Worm (Caenorhabditis elegans): Measurements from ENCODE around the gene str-199.

str-199 gene

ce11 chrV:17220345-17220744 lies 30.0 kb upstream of the str-199 start, which contains the start of gene srh-109:
srh-109 (minus strand) TSS chrV:17220445.
- TF ChIP-seq ets-7 (tag; optimal IDR thresholded peaks at IDR 0.05) (no peak), tbx-37 (GFP tag; conservative IDR thresholded peaks at IDR 0.05) (no peak), ceh-36 (tag; optimal IDR thresholded peaks at IDR 0.05) (no peak), B0310.2 (tag; optimal IDR thresholded peaks at IDR 0.05) (no peak), F13C5.2 (tag; optimal IDR thresholded peaks at IDR 0.05) (no peak), hnd-1 (tag; optimal IDR thresholded peaks at IDR 0.05) (no peak)

- no peak for TF ChIP-seq tbx-11 (GFP tag; IDR thresholded peaks at IDR 0.05)
- TF ChIP-seq tra-4 (tag; optimal IDR thresholded peaks at IDR 0.05): no peak
- TF ChIP-seq ceh-36 (tag; optimal IDR thresholded peaks at IDR 0.05): no peak
- TF ChIP-seq B0310.2 (tag; optimal IDR thresholded peaks at IDR 0.05): no peak
- no peak for TF ChIP-seq hmbx-1 (tag; optimal IDR thresholded peaks at IDR 0.05)
- no peak for TF ChIP-seq ets-7 (tag; optimal IDR thresholded peaks at IDR 0.05)
- no peak for TF ChIP-seq ama-1 (optimal IDR thresholded peaks at IDR 0.05)
- no peak for TF ChIP-seq F13C5.2 (tag; optimal IDR thresholded peaks at IDR 0.05)
- TF ChIP-seq hnd-1 (tag; optimal IDR thresholded peaks at IDR 0.05): no peak
- TF ChIP-seq sea-1 (GFP tag; conservative IDR thresholded peaks at IDR 0.05): no peak
- no peak for TF ChIP-seq tbx-37 (GFP tag; conservative IDR thresholded peaks at IDR 0.05)
- no peak for TF ChIP-seq flt-1 (GFP tag; IDR thresholded peaks at IDR 0.05)
- no peak for TF ChIP-seq aly-1 (tag; optimal IDR thresholded peaks at IDR 0.05)
- TF ChIP-seq pes-1 (GFP tag; IDR thresholded peaks at IDR 0.05): no peak
- TF ChIP-seq hmg-4 (GFP tag; optimal IDR thresholded peaks at IDR 0.05): no peak
- no peak for TF ChIP-seq ceh-13 (GFP tag; optimal IDR thresholded peaks at IDR 0.05)
- TF ChIP-seq scrt-1 (GFP tag; IDR thresholded peaks at IDR 0.05): no peak
Observed at ce11 chrV:17217690-17218089, 27.4 kb upstream of the str-199 start, which contains the start of gene srbc-62. srbc-62 (plus strand) TSS chrV:17217990.

- TF ChIP-seq hmg-4 (GFP tag; optimal IDR thresholded peaks at IDR 0.05) (no peak), B0310.2 (tag; optimal IDR thresholded peaks at IDR 0.05) (no peak), hmbx-1 (tag; optimal IDR thresholded peaks at IDR 0.05) (no peak), scrt-1 (GFP tag; IDR thresholded peaks at IDR 0.05) (no peak), pes-1 (GFP tag; IDR thresholded peaks at IDR 0.05) (no peak)
Observed at ce11 chrV:17215602-17216001, 25.3 kb upstream of the str-199 start.

- TF ChIP-seq tbx-11 (GFP tag; IDR thresholded peaks at IDR 0.05) (no peak), hmg-4 (GFP tag; optimal IDR thresholded peaks at IDR 0.05) (no peak), aly-1 (tag; optimal IDR thresholded peaks at IDR 0.05) (no peak), scrt-1 (GFP tag; IDR thresholded peaks at IDR 0.05) (no peak), F13C5.2 (tag; optimal IDR thresholded peaks at IDR 0.05) (no peak), ama-1 (optimal IDR thresholded peaks at IDR 0.05) (no peak)
Observed at ce11 chrV:17212743-17213142, 22.4 kb upstream of the str-199 start, which contains the start of gene srh-113. srh-113 (plus strand) TSS chrV:17213043.

ce11 chrV:17211989-17212731 lies 21.9 kb upstream of the str-199 start, which contains the start of gene srh-236:
srh-236 (minus strand) TSS chrV:17212039.
- TF ChIP-seq ceh-36 (tag; optimal IDR thresholded peaks at IDR 0.05): no peak
- TF ChIP-seq ets-7 (tag; optimal IDR thresholded peaks at IDR 0.05): no peak
- no peak for TF ChIP-seq sea-1 (GFP tag; conservative IDR thresholded peaks at IDR 0.05)
- TF ChIP-seq B0310.2 (tag; optimal IDR thresholded peaks at IDR 0.05): no peak
- no peak for TF ChIP-seq hnd-1 (tag; optimal IDR thresholded peaks at IDR 0.05)
- no peak for TF ChIP-seq hmbx-1 (tag; optimal IDR thresholded peaks at IDR 0.05)
- no peak for TF ChIP-seq hmg-4 (GFP tag; optimal IDR thresholded peaks at IDR 0.05)
- TF ChIP-seq tbx-37 (GFP tag; conservative IDR thresholded peaks at IDR 0.05): no peak
- no peak for TF ChIP-seq pes-1 (GFP tag; IDR thresholded peaks at IDR 0.05)
- no peak for TF ChIP-seq flt-1 (GFP tag; IDR thresholded peaks at IDR 0.05)
- no peak for TF ChIP-seq aly-1 (tag; optimal IDR thresholded peaks at IDR 0.05)
- TF ChIP-seq tbx-11 (GFP tag; IDR thresholded peaks at IDR 0.05): no peak
- TF ChIP-seq tra-4 (tag; optimal IDR thresholded peaks at IDR 0.05): no peak
- TF ChIP-seq ama-1 (optimal IDR thresholded peaks at IDR 0.05): no peak
- TF ChIP-seq ceh-13 (GFP tag; optimal IDR thresholded peaks at IDR 0.05): no peak

- TF ChIP-seq ceh-36 (tag; optimal IDR thresholded peaks at IDR 0.05) (no peak), tbx-37 (GFP tag; conservative IDR thresholded peaks at IDR 0.05) (no peak), B0310.2 (tag; optimal IDR thresholded peaks at IDR 0.05) (no peak), tbx-11 (GFP tag; IDR thresholded peaks at IDR 0.05) (no peak), tra-4 (tag; optimal IDR thresholded peaks at IDR 0.05) (no peak), F13C5.2 (tag; optimal IDR thresholded peaks at IDR 0.05) (no peak), hnd-1 (tag; optimal IDR thresholded peaks at IDR 0.05) (no peak), ets-7 (tag; optimal IDR thresholded peaks at IDR 0.05) (no peak), hmg-4 (GFP tag; optimal IDR thresholded peaks at IDR 0.05) (no peak), scrt-1 (GFP tag; IDR thresholded peaks at IDR 0.05) (no peak), ama-1 (optimal IDR thresholded peaks at IDR 0.05) (no peak), ceh-13 (GFP tag; optimal IDR thresholded peaks at IDR 0.05) (no peak), pes-1 (GFP tag; IDR thresholded peaks at IDR 0.05) (no peak), sea-1 (GFP tag; conservative IDR thresholded peaks at IDR 0.05) (no peak), aly-1 (tag; optimal IDR thresholded peaks at IDR 0.05) (no peak), flt-1 (GFP tag; IDR thresholded peaks at IDR 0.05) (no peak), hmbx-1 (tag; optimal IDR thresholded peaks at IDR 0.05) (no peak)
Observed at ce11 chrV:17208045-17208444, 17.7 kb upstream of the str-199 start, which contains the start of gene Y68A4A.13. Y68A4A.13 (minus strand) TSS chrV:17208145.

ce11 chrV:17206469-17206868 lies 16.2 kb upstream of the str-199 start:
- TF ChIP-seq ets-7 (tag; optimal IDR thresholded peaks at IDR 0.05): no peak
- no peak for TF ChIP-seq hmbx-1 (tag; optimal IDR thresholded peaks at IDR 0.05)
- no peak for TF ChIP-seq tbx-11 (GFP tag; IDR thresholded peaks at IDR 0.05)
- no peak for TF ChIP-seq ama-1 (optimal IDR thresholded peaks at IDR 0.05)
- TF ChIP-seq pes-1 (GFP tag; IDR thresholded peaks at IDR 0.05): no peak
- no peak for TF ChIP-seq flt-1 (GFP tag; IDR thresholded peaks at IDR 0.05)
- no peak for TF ChIP-seq hnd-1 (tag; optimal IDR thresholded peaks at IDR 0.05)
- no peak for TF ChIP-seq B0310.2 (tag; optimal IDR thresholded peaks at IDR 0.05)
- TF ChIP-seq F13C5.2 (tag; optimal IDR thresholded peaks at IDR 0.05): no peak
- TF ChIP-seq ceh-36 (tag; optimal IDR thresholded peaks at IDR 0.05): no peak
- no peak for TF ChIP-seq tbx-37 (GFP tag; conservative IDR thresholded peaks at IDR 0.05)
- no peak for TF ChIP-seq scrt-1 (GFP tag; IDR thresholded peaks at IDR 0.05)
- no peak for TF ChIP-seq sea-1 (GFP tag; conservative IDR thresholded peaks at IDR 0.05)
